Worm (Caenorhabditis elegans): ENCODE results near the gene htz-1.

htz-1 gene

DNA sequence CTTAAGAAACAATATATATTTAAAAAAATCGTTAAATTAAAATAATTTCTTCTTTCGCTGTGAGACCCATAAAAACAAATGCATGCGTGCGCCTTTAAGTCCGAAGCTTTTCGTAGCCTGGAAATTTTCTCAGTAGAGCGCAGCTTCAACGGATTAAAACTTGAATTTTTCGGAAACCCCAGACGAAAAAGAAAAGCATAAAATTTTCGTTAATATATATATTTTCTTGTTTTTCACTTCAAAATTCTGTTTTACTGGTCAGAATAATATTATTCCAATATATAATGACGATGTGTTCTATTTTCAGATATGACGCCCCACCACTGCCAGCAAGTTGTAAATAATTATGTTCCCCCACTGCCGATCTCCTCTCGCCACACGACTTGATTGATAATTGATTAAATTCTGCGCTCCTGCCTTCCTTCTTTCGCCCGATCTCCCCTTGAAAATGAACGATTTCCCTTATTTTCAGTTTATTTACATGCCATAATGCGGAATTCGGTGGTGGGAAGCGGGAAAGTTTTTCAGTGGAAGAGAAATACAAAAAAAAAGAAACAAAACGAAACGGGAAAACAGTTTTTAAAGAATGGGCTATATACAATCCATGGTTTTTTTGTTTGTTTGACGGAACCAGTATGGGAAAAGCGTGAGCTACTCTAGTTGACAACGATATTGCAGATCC is 22.2 kb downstream of the htz-1 start (continued):
- TF ChIP-seq F55B11.4 (tag; optimal IDR thresholded peaks at IDR 0.05; ENCODE audit: borderline replicate concordance, insufficient read depth) = no peak
- peak; percentile 63; the same call in 1 of the 2 replicates for TF ChIP-seq madf-3 (GFP tag; IDR thresholded peaks at IDR 0.05)
- no peak for TF ChIP-seq lag-1 (GFP tag; IDR thresholded peaks at IDR 0.05)
- TF ChIP-seq mcd-1 (GFP tag; IDR thresholded peaks at IDR 0.05) = peak; percentile 56
- TF ChIP-seq Y56A3A.18 (GFP tag; IDR thresholded peaks at IDR 0.05) = no peak; the same call in 1 of the 2 replicates
- TF ChIP-seq nhr-179 (tag; optimal IDR thresholded peaks at IDR 0.05) = no peak
- TF ChIP-seq ztf-25 (GFP tag; IDR thresholded peaks at IDR 0.05) = no peak
- peak; percentile 34 for TF ChIP-seq madf-10 (tag; optimal IDR thresholded peaks at IDR 0.05)
- TF ChIP-seq ceh-27 (GFP tag; optimal IDR thresholded peaks at IDR 0.05) = peak; percentile 38
- TF ChIP-seq lsl-1 (GFP tag; optimal IDR thresholded peaks at IDR 0.05) = peak; percentile 92
- no peak for TF ChIP-seq mxl-1 (tag; optimal IDR thresholded peaks at IDR 0.05)
- no peak for TF ChIP-seq ekl-4 (GFP tag; IDR thresholded peaks at IDR 0.05)
- TF ChIP-seq F57A8.1 (GFP tag; optimal IDR thresholded peaks at IDR 0.05) = no peak
- peak; percentile 48 for TF ChIP-seq him-1 (tag; optimal IDR thresholded peaks at IDR 0.05)
- peak; percentile 68 for TF ChIP-seq Y95B8A.8 (GFP tag; IDR thresholded peaks at IDR 0.05)
- no peak for TF ChIP-seq hmg-20 (GFP tag; IDR thresholded peaks at IDR 0.05)
- peak; percentile 67 for TF ChIP-seq F49E8.2 (tag; optimal IDR thresholded peaks at IDR 0.05; ENCODE audit: insufficient read depth)
- no peak for TF ChIP-seq B0261.1 (tag; optimal IDR thresholded peaks at IDR 0.05)
- no peak for TF ChIP-seq hlh-12 (tag; optimal IDR thresholded peaks at IDR 0.05)

DNA sequence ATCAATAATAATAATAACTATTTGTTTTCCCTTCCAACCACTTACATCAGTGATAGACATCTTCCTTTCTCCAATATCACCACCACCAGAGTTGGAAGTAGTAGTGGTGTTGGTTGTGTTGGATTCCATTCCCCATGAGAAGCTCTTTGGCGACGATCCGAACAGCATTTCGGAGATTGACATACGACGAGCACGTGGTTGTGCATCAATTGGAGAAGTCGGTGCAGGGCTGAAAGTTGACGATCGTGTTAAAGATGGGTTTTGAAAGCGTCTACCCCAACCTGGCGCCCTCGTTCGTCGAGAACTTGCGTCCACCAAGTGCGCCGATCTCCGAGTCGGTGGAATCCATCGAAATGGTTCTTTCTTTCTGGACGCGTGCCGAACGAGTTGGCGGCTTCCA is 23.0 kb downstream of the htz-1 start:
- TF ChIP-seq cebp-2 (GFP tag; IDR thresholded peaks at IDR 0.05) (0 out of 2 replicates have a peak, but pooled peaks have one; percentile 22), akir-1 (GFP tag; optimal IDR thresholded peaks at IDR 0.05) (peak; percentile 9), hsf-1 (GFP tag; IDR thresholded peaks at IDR 0.05) (peak; percentile 29; the same call in 1 of the 2 replicates), ccch-3 (GFP tag; optimal IDR thresholded peaks at IDR 0.05) (no peak), madf-3 (GFP tag; IDR thresholded peaks at IDR 0.05) (no peak), let-607 (tag; optimal IDR thresholded peaks at IDR 0.05) (no peak), F52B5.7 (tag; optimal IDR thresholded peaks at IDR 0.05) (no peak), B0019.2 (GFP tag; conservative IDR thresholded peaks at IDR 0.05) (no peak), rcor-1 (GFP tag; IDR thresholded peaks at IDR 0.05) (no peak), lsy-27 (tag; optimal IDR thresholded peaks at IDR 0.05; ENCODE audit: borderline replicate concordance, insufficient read depth) (no peak), zfh-2 (GFP tag; conservative IDR thresholded peaks at IDR 0.05) (peak; percentile 38; the same call in 1 of the 2 replicates), Y53G8AR.9 (GFP tag; conservative IDR thresholded peaks at IDR 0.05) (0 out of 2 replicates have a peak, but pooled peaks have one; percentile 7), mxl-1 (tag; optimal IDR thresholded peaks at IDR 0.05) (no peak), F37B4.10 (GFP tag; IDR thresholded peaks at IDR 0.05) (no peak), xnd-1 (tag; optimal IDR thresholded peaks at IDR 0.05) (no peak), nfya-1 (tag; optimal IDR thresholded peaks at IDR 0.05; ENCODE audit: borderline replicate concordance, insufficient read depth) (no peak)
